Fruit fly (Drosophila melanogaster): ENCODE data around the gene RpL7-like.

Gene RpL7-like

DNA sequence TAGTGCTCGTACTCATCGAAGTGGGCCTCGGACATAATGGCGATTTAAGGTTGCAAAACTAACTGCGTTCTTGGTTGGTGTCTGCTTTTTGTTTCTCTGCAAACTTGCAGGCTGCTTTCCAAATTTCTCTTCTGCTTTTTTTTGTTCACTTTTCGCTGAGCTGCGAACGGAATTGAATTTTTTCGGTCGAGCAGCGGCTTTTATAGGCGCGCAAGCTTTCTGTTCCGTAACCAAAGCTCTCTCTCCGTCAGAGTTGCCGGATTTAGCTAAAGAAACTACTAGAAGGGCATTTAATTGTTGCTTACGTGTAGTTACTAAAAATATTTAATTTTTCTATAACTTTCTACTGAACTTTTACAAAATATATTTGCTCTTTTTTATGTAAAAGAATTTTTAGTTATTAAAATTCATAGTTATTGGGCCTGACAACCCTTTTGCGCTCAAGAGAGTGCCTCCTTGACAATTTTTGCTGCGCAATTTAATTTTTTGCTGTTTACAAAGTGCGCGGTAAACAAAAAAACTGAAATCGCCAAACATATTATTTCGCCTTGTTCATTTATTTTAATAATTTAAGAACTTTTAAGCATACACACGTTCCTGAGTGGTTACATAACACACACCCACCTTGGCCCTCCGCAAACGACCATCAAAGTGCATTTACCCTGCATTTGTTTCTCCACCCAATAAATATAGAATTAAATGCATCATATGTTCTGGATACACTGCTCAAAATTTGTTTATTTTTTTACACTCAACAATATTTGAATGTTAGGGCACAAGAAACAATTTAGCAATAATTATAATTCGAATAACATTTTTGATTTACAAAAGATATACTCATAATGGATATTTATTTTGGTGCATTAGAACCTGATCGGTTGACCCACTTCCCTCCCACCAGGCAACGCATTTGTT lies 9.9 kb upstream of the RpL7-like start, which contains the start of gene CG6770 (continued):
- TF ChIP-seq CG6683 (GFP tag; optimal IDR thresholded peaks at IDR 0.05), result peak; percentile 78
- TF ChIP-seq disco-r (GFP tag; optimal IDR thresholded peaks at IDR 0.05), result no peak
- TF ChIP-seq hbn (GFP tag; IDR thresholded peaks at IDR 0.05; ENCODE audit: partially characterized antibody), result no peak
- peak; percentile 79 for TF ChIP-seq gsb (GFP tag; IDR thresholded peaks at IDR 0.05)
- peak; percentile 89 for TF ChIP-seq CG6765 (GFP tag; optimal IDR thresholded peaks at IDR 0.05)
- TF ChIP-seq HLH3B (GFP tag; IDR thresholded peaks at IDR 0.05), result peak; percentile 81
- peak; percentile 62; the same call in 1 of the 3 replicates for TF ChIP-seq CG3726 (GFP tag; IDR thresholded peaks at IDR 0.05)
- TF ChIP-seq Nf-YA (GFP tag; IDR thresholded peaks at IDR 0.05), result peak; percentile 55
- peak; percentile 31 for TF ChIP-seq CG7786 (GFP tag; optimal IDR thresholded peaks at IDR 0.05)
- TF ChIP-seq exex (tag; optimal IDR thresholded peaks at IDR 0.05), result peak; percentile 67
- peak; percentile 50 for TF ChIP-seq corto (GFP tag; optimal IDR thresholded peaks at IDR 0.05)
- TF ChIP-seq CG16815 (GFP tag; optimal IDR thresholded peaks at IDR 0.05), result peak; percentile 2
- TF ChIP-seq nerfin-2 (GFP tag; IDR thresholded peaks at IDR 0.05; ENCODE audit: partially characterized antibody), result no peak
- no peak for TF ChIP-seq Bdp1 (GFP tag; optimal IDR thresholded peaks at IDR 0.05)
- TF ChIP-seq cwo (GFP tag; optimal IDR thresholded peaks at IDR 0.05), result peak; percentile 86
- TF ChIP-seq p53 (GFP tag; optimal IDR thresholded peaks at IDR 0.05), result peak; percentile 4
- TF ChIP-seq pnt (GFP tag; optimal IDR thresholded peaks at IDR 0.05), result no peak
- TF ChIP-seq CG12104 (GFP tag; optimal IDR thresholded peaks at IDR 0.05), result peak; percentile 85
- no peak for TF ChIP-seq da (GFP tag; optimal IDR thresholded peaks at IDR 0.05)
- TF ChIP-seq croc (GFP tag; conservative IDR thresholded peaks at IDR 0.05), result 0 out of 3 replicates have a peak, but pooled peaks have one; percentile 23
- TF ChIP-seq Usf (GFP tag; optimal IDR thresholded peaks at IDR 0.05), result peak; percentile 22
- TF ChIP-seq dati (GFP tag; IDR thresholded peaks at IDR 0.05), result 0 out of 2 replicates have a peak, but pooled peaks have one; percentile 29
- TF ChIP-seq ERR (GFP tag; optimal IDR thresholded peaks at IDR 0.05), result peak; percentile 26
- TF ChIP-seq emc (GFP tag; optimal IDR thresholded peaks at IDR 0.05), result peak; percentile 11
- TF ChIP-seq CG42726 (GFP tag; IDR thresholded peaks at IDR 0.05; ENCODE audit: partially characterized antibody), result peak; percentile 64; the same call in 1 of the 2 replicates
- peak; percentile 73 for TF ChIP-seq H2.0 (GFP tag; IDR thresholded peaks at IDR 0.05)
- peak; percentile 49 for TF ChIP-seq Vsx1 (GFP tag; optimal IDR thresholded peaks at IDR 0.05)
- no peak for TF ChIP-seq kni (GFP tag; optimal IDR thresholded peaks at IDR 0.05)
- TF ChIP-seq CkIIα-i1 (GFP tag; IDR thresholded peaks at IDR 0.05), result no peak
- TF ChIP-seq CG34376 (GFP tag; optimal IDR thresholded peaks at IDR 0.05), result peak; percentile 84
- TF ChIP-seq gro (GFP tag; optimal IDR thresholded peaks at IDR 0.05), result peak; percentile 19
- TF ChIP-seq CG9215 (GFP tag; IDR thresholded peaks at IDR 0.05), result peak; percentile 65
- TF ChIP-seq zfh2 (GFP tag; optimal IDR thresholded peaks at IDR 0.05), result peak; percentile 51
- peak; percentile 9 for TF ChIP-seq MTF-1 (GFP tag; optimal IDR thresholded peaks at IDR 0.05; ENCODE audit: borderline replicate concordance)
- TF ChIP-seq unpg (GFP tag; optimal IDR thresholded peaks at IDR 0.05), result peak; percentile 89
- no peak for TF ChIP-seq yki (optimal IDR thresholded peaks at IDR 0.05)
- 0 out of 3 replicates have a peak, but pooled peaks have one; percentile 51 for TF ChIP-seq Opbp (GFP tag; IDR thresholded peaks at IDR 0.05; ENCODE audit: partially characterized antibody)
- TF ChIP-seq dysf (GFP tag; IDR thresholded peaks at IDR 0.05), result peak; percentile 87
- peak; percentile 75 for TF ChIP-seq lilli (GFP tag; optimal IDR thresholded peaks at IDR 0.05)
- TF ChIP-seq peb (GFP tag; IDR thresholded peaks at IDR 0.05), result peak; percentile 70
- TF ChIP-seq Abd-B (GFP tag; optimal IDR thresholded peaks at IDR 0.05), result no peak
- no peak for TF ChIP-seq Stat92E (GFP tag; optimal IDR thresholded peaks at IDR 0.05)
- peak; percentile 70 for TF ChIP-seq CG17829 (tag; optimal IDR thresholded peaks at IDR 0.05)
- peak; percentile 20 for TF ChIP-seq CG30020 (tag; optimal IDR thresholded peaks at IDR 0.05)
- peak; percentile 73 for TF ChIP-seq esg (GFP tag; conservative IDR thresholded peaks at IDR 0.05)
- no peak for TF ChIP-seq CG17802 (tag; optimal IDR thresholded peaks at IDR 0.05)
- peak; percentile 8 for TF ChIP-seq gcm2 (GFP tag; optimal IDR thresholded peaks at IDR 0.05)
- TF ChIP-seq CG4854 (GFP tag; optimal IDR thresholded peaks at IDR 0.05), result peak; percentile 30

All from whole organism, embryonic.